Worm (Caenorhabditis elegans): ENCODE results near the gene F35B12.10.
A peak's percentile ranks its signal among the peaks of the same experiment; 100 is the strongest.

The F35B12.10 gene

DNA sequence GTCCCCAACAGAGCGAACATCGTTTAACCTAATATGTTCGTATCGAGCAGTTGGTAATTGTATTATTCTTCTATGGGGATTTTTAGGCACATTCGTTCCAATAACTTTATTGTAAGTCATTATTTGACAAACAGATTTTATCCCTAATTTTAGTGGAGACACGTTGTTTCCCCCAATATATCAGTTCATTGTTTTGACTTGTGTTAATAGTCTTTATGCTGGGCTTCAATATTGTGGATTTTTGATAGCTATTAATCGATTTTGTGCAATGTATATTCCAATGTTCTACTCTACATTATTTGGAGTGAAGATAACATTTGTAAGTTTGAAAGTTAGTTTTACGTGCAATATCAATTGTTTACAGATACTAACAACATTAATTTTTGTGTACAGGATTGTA, 35.2 kb downstream of the F35B12.10 start:
- TF ChIP-seq sma-3 (GFP tag; optimal IDR thresholded peaks at IDR 0.05) = no peak
- no peak for TF ChIP-seq ceh-16 (tag; optimal IDR thresholded peaks at IDR 0.05)
- TF ChIP-seq ama-1 (optimal IDR thresholded peaks at IDR 0.05) = no peak
- TF ChIP-seq unc-55 (GFP tag; optimal IDR thresholded peaks at IDR 0.05) = no peak
- TF ChIP-seq lin-11 (tag; optimal IDR thresholded peaks at IDR 0.05) = no peak
- no peak for TF ChIP-seq sem-4 (tag; optimal IDR thresholded peaks at IDR 0.05)
- TF ChIP-seq ztf-4 (tag; optimal IDR thresholded peaks at IDR 0.05) = no peak
- TF ChIP-seq gmeb-1 (tag; optimal IDR thresholded peaks at IDR 0.05) = no peak
- TF ChIP-seq nhr-77 (tag; optimal IDR thresholded peaks at IDR 0.05) = no peak
- TF ChIP-seq F13H6.1 (tag; optimal IDR thresholded peaks at IDR 0.05) = no peak
- no peak for TF ChIP-seq alr-1 (tag; optimal IDR thresholded peaks at IDR 0.05)
- TF ChIP-seq nhr-6 (tag; optimal IDR thresholded peaks at IDR 0.05) = no peak
- TF ChIP-seq egl-27 (tag; optimal IDR thresholded peaks at IDR 0.05) = no peak
- no peak for TF ChIP-seq C34F6.9 (tag; optimal IDR thresholded peaks at IDR 0.05)
- no peak for TF ChIP-seq peb-1 (tag; optimal IDR thresholded peaks at IDR 0.05)

DNA sequence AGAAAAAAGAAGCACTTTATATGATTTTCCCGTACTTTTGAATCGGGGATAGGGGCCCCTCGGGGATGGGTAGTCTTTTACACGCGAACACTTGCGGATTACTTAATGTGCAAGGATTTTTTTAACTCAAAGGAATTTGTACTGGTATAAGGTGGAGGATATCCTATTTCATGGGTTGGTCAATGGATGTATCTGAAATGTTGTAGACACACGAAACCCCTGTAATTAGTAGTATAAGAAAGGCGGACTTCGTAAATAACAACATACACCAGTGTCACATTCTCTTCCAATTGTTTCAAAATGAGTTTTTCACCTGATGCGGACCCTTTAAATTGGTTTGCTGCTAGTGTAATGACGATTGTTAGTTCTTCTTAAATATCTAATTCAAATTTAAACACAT, 35.6 kb downstream of the F35B12.10 start, which contains the start of gene srx-80:
srx-80 (plus strand) TSS at position 301 of the 400 bp plus-strand sequence.
- TF ChIP-seq ztf-1 (GFP tag; conservative IDR thresholded peaks at IDR 0.05) (no peak), Y55F3AM.14 (GFP tag; optimal IDR thresholded peaks at IDR 0.05) (no peak), ztf-4 (tag; optimal IDR thresholded peaks at IDR 0.05) (no peak), nhr-21 (tag; optimal IDR thresholded peaks at IDR 0.05) (no peak), zag-1 (tag; optimal IDR thresholded peaks at IDR 0.05) (no peak), nhr-77 (tag; optimal IDR thresholded peaks at IDR 0.05) (no peak), nhr-12 (tag; optimal IDR thresholded peaks at IDR 0.05) (no peak), lin-39 (tag; optimal IDR thresholded peaks at IDR 0.05) (no peak), R02D3.7 (tag; optimal IDR thresholded peaks at IDR 0.05) (no peak)

DNA sequence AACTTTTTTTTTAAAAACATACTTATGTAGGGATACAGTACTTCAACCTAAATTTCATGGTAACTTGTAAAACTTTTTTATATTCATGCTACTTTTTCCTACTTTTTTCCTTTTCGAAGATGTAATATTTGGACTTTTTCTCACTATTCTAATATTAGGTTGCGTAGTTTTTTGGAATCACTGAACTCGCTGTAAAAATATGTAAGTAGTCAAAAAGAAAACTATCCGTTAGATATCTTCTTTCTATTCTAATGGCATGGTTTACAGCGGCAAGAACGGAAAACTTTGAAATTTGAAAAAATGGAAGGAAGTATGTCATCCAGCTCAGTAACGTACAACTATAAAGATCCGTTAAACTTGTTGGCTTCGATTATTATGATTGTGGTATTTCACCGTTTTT, 39.6 kb downstream of the F35B12.10 start, which contains the start of gene srx-82:
srx-82 (plus strand) TSS at position 301 of the 400 bp plus-strand sequence.
- TF ChIP-seq ZK546.5 (tag; optimal IDR thresholded peaks at IDR 0.05) (no peak), ceh-82 (tag; optimal IDR thresholded peaks at IDR 0.05) (no peak), R02D3.7 (tag; optimal IDR thresholded peaks at IDR 0.05) (no peak), nhr-21 (tag; optimal IDR thresholded peaks at IDR 0.05) (no peak), lin-13 (GFP tag; optimal IDR thresholded peaks at IDR 0.05) (no peak), ama-1 (optimal IDR thresholded peaks at IDR 0.05) (no peak), ztf-1 (GFP tag; conservative IDR thresholded peaks at IDR 0.05) (no peak), C34F6.9 (tag; optimal IDR thresholded peaks at IDR 0.05) (no peak), nhr-77 (tag; optimal IDR thresholded peaks at IDR 0.05) (no peak), nhr-12 (tag; optimal IDR thresholded peaks at IDR 0.05) (no peak), sma-9 (GFP tag; optimal IDR thresholded peaks at IDR 0.05) (no peak), sma-9 (tag; optimal IDR thresholded peaks at IDR 0.05) (no peak), skn-1 (tag; optimal IDR thresholded peaks at IDR 0.05) (no peak), elt-1 (tag; optimal IDR thresholded peaks at IDR 0.05) (no peak), unc-39 (tag; optimal IDR thresholded peaks at IDR 0.05) (no peak), sma-3 (GFP tag; optimal IDR thresholded peaks at IDR 0.05) (no peak), peb-1 (tag; optimal IDR thresholded peaks at IDR 0.05) (no peak), snpc-4 (tag; optimal IDR thresholded peaks at IDR 0.05) (no peak)

DNA sequence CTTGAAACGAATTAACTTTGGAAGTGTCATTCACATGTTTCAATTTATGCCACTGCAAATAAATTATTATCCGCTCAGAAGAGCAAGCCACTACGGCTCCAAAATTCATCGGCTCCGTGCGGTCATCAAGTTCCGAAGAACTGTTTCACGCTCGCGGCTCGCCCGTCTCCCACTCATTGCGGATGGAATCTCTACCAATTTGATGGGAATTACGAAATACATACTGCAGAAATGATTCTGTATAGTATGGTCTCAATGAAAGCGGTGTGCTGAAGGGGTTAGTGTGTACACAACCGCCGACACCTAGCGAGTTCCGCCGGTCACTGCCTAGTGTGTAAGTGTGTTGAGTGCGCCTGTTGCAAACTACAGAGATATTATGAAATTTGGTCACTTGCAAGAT, 44.0 kb downstream of the F35B12.10 start:
- no peak for TF ChIP-seq alr-1 (tag; optimal IDR thresholded peaks at IDR 0.05)
- no peak for TF ChIP-seq ZK546.5 (tag; optimal IDR thresholded peaks at IDR 0.05)
- TF ChIP-seq lin-13 (GFP tag; optimal IDR thresholded peaks at IDR 0.05) = no peak
- no peak for TF ChIP-seq elt-1 (tag; optimal IDR thresholded peaks at IDR 0.05)
- no peak for TF ChIP-seq C34F6.9 (tag; optimal IDR thresholded peaks at IDR 0.05)
- TF ChIP-seq sma-9 (GFP tag; optimal IDR thresholded peaks at IDR 0.05) = peak; percentile 84
- no peak for TF ChIP-seq sma-9 (tag; optimal IDR thresholded peaks at IDR 0.05)
- TF ChIP-seq snpc-4 (tag; optimal IDR thresholded peaks at IDR 0.05) = peak; percentile 95
- no peak for TF ChIP-seq unc-62 (GFP tag; optimal IDR thresholded peaks at IDR 0.05)
- TF ChIP-seq nhr-129 (tag; optimal IDR thresholded peaks at IDR 0.05) = no peak
- peak; percentile 37 for TF ChIP-seq crh-2 (tag; optimal IDR thresholded peaks at IDR 0.05)
- TF ChIP-seq nhr-10 (tag; optimal IDR thresholded peaks at IDR 0.05) = no peak
- TF ChIP-seq sem-4 (tag; optimal IDR thresholded peaks at IDR 0.05) = no peak
- TF ChIP-seq ceh-82 (tag; optimal IDR thresholded peaks at IDR 0.05) = no peak
- no peak for TF ChIP-seq elt-3 (tag; optimal IDR thresholded peaks at IDR 0.05)
- no peak for TF ChIP-seq ztf-11 (tag; optimal IDR thresholded peaks at IDR 0.05)
- TF ChIP-seq F13H6.1 (tag; optimal IDR thresholded peaks at IDR 0.05) = no peak
- TF ChIP-seq ceh-16 (tag; optimal IDR thresholded peaks at IDR 0.05) = peak; percentile 58
- TF ChIP-seq nhr-11 (tag; optimal IDR thresholded peaks at IDR 0.05) = no peak
- TF ChIP-seq unc-55 (GFP tag; optimal IDR thresholded peaks at IDR 0.05) = no peak
- no peak for TF ChIP-seq nhr-25 (tag; optimal IDR thresholded peaks at IDR 0.05)
- peak; percentile 75 for TF ChIP-seq sma-3 (GFP tag; optimal IDR thresholded peaks at IDR 0.05)
- TF ChIP-seq nhr-12 (tag; optimal IDR thresholded peaks at IDR 0.05) = no peak
- TF ChIP-seq lsy-2 (tag; optimal IDR thresholded peaks at IDR 0.05) = no peak
- no peak for TF ChIP-seq nhr-77 (tag; optimal IDR thresholded peaks at IDR 0.05)
- no peak for TF ChIP-seq gmeb-1 (tag; optimal IDR thresholded peaks at IDR 0.05)
- no peak for TF ChIP-seq lin-11 (tag; optimal IDR thresholded peaks at IDR 0.05)
- peak; percentile 32 for TF ChIP-seq fos-1 (tag; optimal IDR thresholded peaks at IDR 0.05)
- no peak for TF ChIP-seq ztf-1 (GFP tag; conservative IDR thresholded peaks at IDR 0.05)
- no peak for TF ChIP-seq dmd-4 (tag; optimal IDR thresholded peaks at IDR 0.05)
- TF ChIP-seq nhr-23 (tag; optimal IDR thresholded peaks at IDR 0.05) = no peak
- TF ChIP-seq R02D3.7 (tag; optimal IDR thresholded peaks at IDR 0.05) = no peak
- no peak for TF ChIP-seq Y55F3AM.14 (GFP tag; optimal IDR thresholded peaks at IDR 0.05)
- no peak for TF ChIP-seq unc-39 (tag; optimal IDR thresholded peaks at IDR 0.05)
- no peak for TF ChIP-seq aly-2 (tag; optimal IDR thresholded peaks at IDR 0.05)
- TF ChIP-seq egl-27 (tag; optimal IDR thresholded peaks at IDR 0.05) = no peak
- TF ChIP-seq nhr-237 (tag; optimal IDR thresholded peaks at IDR 0.05) = no peak
